Fruit fly (Drosophila melanogaster): Measurements from ENCODE around the gene vih.
A peak's percentile ranks its signal among the peaks of the same experiment; 100 is the strongest.

The vih gene

dm6 chr3L:12503865-12504650 lies at the start of gene vih, which contains the start of gene CG10646:
vih (plus strand) TSS chr3L:12504292.
CG10646 (minus strand) TSS chr3L:12503894.
- TF ChIP-seq acj6 (GFP tag; optimal IDR thresholded peaks at IDR 0.05) (no peak), Gug (GFP tag; IDR thresholded peaks at IDR 0.05) (no peak), CG11294 (GFP tag; IDR thresholded peaks at IDR 0.05) (no peak), Hr38 (GFP tag; optimal IDR thresholded peaks at IDR 0.05) (no peak), CG1621 (tag; optimal IDR thresholded peaks at IDR 0.05) (peak; percentile 11), CG7368 (GFP tag; optimal IDR thresholded peaks at IDR 0.05) (no peak), Ets96B (tag; optimal IDR thresholded peaks at IDR 0.05) (peak; percentile 4), cyc (GFP tag; optimal IDR thresholded peaks at IDR 0.05) (peak; percentile 54), CG32006 (GFP tag; optimal IDR thresholded peaks at IDR 0.05) (no peak), Hr39 (GFP tag; optimal IDR thresholded peaks at IDR 0.05) (no peak), CG16779 (tag; optimal IDR thresholded peaks at IDR 0.05) (no peak), OdsH (GFP tag; optimal IDR thresholded peaks at IDR 0.05) (no peak), CG3032 (tag; optimal IDR thresholded peaks at IDR 0.05) (peak; percentile 21), Hr4 (GFP tag; optimal IDR thresholded peaks at IDR 0.05) (no peak), Smox (GFP tag; optimal IDR thresholded peaks at IDR 0.05) (no peak), Eip93F (GFP tag; optimal IDR thresholded peaks at IDR 0.05) (peak; percentile 52), CG6163 (GFP tag; IDR thresholded peaks at IDR 0.05) (0 out of 3 replicates have a peak, but pooled peaks have one; percentile 18), fd59A (GFP tag; optimal IDR thresholded peaks at IDR 0.05) (no peak), fkh (GFP tag; optimal IDR thresholded peaks at IDR 0.05) (peak; percentile 45), CG6792 (GFP tag; optimal IDR thresholded peaks at IDR 0.05) (peak; percentile 21), Sox15 (GFP tag; optimal IDR thresholded peaks at IDR 0.05) (no peak), dac (GFP tag; optimal IDR thresholded peaks at IDR 0.05) (no peak), CG6854 (GFP tag; optimal IDR thresholded peaks at IDR 0.05) (no peak), Eip75B (GFP tag; optimal IDR thresholded peaks at IDR 0.05) (no peak), CG34406 (GFP tag; optimal IDR thresholded peaks at IDR 0.05) (peak; percentile 19), Sox102F (GFP tag; optimal IDR thresholded peaks at IDR 0.05) (no peak), CG15336 (GFP tag; IDR thresholded peaks at IDR 0.05) (0 out of 2 replicates have a peak, but pooled peaks have one; percentile 35), Lpt (GFP tag; optimal IDR thresholded peaks at IDR 0.05) (no peak), esn (GFP tag; optimal IDR thresholded peaks at IDR 0.05) (peak; percentile 54), CG11902 (GFP tag; optimal IDR thresholded peaks at IDR 0.05) (no peak), CG8632 (GFP tag; optimal IDR thresholded peaks at IDR 0.05) (no peak), spab (GFP tag; optimal IDR thresholded peaks at IDR 0.05) (no peak), CG31627 (GFP tag; optimal IDR thresholded peaks at IDR 0.05) (peak; percentile 31), CG9139 (GFP tag; optimal IDR thresholded peaks at IDR 0.05) (no peak), pdm3 (GFP tag; optimal IDR thresholded peaks at IDR 0.05) (no peak), Met (GFP tag; optimal IDR thresholded peaks at IDR 0.05) (no peak), net (GFP tag; optimal IDR thresholded peaks at IDR 0.05) (no peak), CG11762 (GFP tag; optimal IDR thresholded peaks at IDR 0.05; ENCODE audit: insufficient read depth) (peak; percentile 8), CG8119 (GFP tag; IDR thresholded peaks at IDR 0.05) (peak; percentile 32; the same call in 1 of the 3 replicates), fd85E (GFP tag; optimal IDR thresholded peaks at IDR 0.05) (no peak), Eip78C (GFP tag) (no peak), CG3919 (GFP tag; optimal IDR thresholded peaks at IDR 0.05) (peak; percentile 54), vri (GFP tag; optimal IDR thresholded peaks at IDR 0.05) (no peak), topi (GFP tag; optimal IDR thresholded peaks at IDR 0.05) (no peak), CG6276 (GFP tag; optimal IDR thresholded peaks at IDR 0.05) (no peak)

All from whole organism, prepupa.